Worm (Caenorhabditis elegans): ENCODE data around the gene F01D5.2.

Gene F01D5.2

DNA sequence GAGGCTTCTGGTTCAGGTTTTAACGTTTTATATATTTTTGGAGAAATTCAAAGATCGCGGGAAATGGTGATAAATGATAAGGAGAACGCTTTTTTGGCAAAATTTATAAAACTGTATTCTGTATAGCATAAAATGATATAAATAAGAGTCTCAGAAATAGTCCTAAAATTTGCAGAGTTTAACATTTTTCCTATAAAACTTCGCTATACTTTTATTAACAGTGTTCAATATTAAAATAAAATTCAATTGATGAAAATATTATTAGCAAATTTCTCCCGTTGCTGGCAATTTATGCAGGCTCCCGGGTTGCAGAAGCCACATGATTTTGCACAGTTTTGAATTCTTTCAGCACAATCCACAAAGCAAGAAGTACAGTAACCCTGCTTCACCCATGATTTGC is at the start of gene F01D5.2:
TSS of gene F01D5.2 (minus strand) at position 101 of the 400 bp plus-strand sequence.
- TF ChIP-seq ceh-27 (GFP tag; optimal IDR thresholded peaks at IDR 0.05): no peak
- TF ChIP-seq C06A6.2 (GFP tag; conservative IDR thresholded peaks at IDR 0.05): no peak
- no peak for TF ChIP-seq mes-4 (tag; optimal IDR thresholded peaks at IDR 0.05)

ce11 chrII:14046491-14046890 is 47.6 kb upstream of the F01D5.2 start:
- 0 out of 2 replicates have a peak, but pooled peaks have one; percentile 40 for TF ChIP-seq zfh-2 (GFP tag; conservative IDR thresholded peaks at IDR 0.05)
- TF ChIP-seq let-607 (tag; optimal IDR thresholded peaks at IDR 0.05): no peak

DNA sequence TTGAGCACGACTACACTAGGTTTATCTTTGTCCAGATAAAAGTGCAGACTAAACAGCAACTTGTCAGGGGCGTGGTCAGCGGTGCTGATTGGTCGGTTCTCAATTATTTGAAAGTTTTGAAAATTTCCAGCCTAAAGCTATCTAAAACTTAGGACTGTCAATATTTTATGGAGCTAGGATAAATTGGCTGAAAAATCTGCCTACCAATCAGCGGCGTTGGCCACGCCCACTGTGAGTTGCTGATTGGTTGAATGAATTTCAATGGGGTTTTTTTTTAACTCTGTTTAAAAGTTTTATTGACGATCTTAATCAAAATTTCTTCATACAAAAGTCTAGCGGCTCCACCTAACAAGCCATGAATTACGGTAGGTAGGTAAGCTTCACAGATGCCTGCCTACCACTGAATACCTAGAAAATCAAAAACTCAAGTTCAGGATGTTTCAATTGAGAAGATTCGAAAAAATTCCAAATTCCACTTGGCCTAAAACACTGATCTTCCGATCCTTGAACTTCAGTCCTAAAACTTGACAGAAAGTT is 47.1 kb upstream of the F01D5.2 start:
- no peak for TF ChIP-seq ama-1 (optimal IDR thresholded peaks at IDR 0.05)
- TF ChIP-seq ama-1 (GFP tag; optimal IDR thresholded peaks at IDR 0.05): no peak
- no peak for TF ChIP-seq F52B5.7 (tag; optimal IDR thresholded peaks at IDR 0.05)
- TF ChIP-seq lin-40 (tag; optimal IDR thresholded peaks at IDR 0.05): no peak
- no peak for TF ChIP-seq snpc-3.4 (tag; optimal IDR thresholded peaks at IDR 0.05)
- TF ChIP-seq gei-17 (GFP tag; optimal IDR thresholded peaks at IDR 0.05): no peak
- TF ChIP-seq K12H6.12 (tag; optimal IDR thresholded peaks at IDR 0.05): no peak
- TF ChIP-seq B0261.1 (tag; optimal IDR thresholded peaks at IDR 0.05): no peak
- no peak for TF ChIP-seq hsf-1 (GFP tag; IDR thresholded peaks at IDR 0.05)
- no peak for TF ChIP-seq C17E4.6 (GFP tag; IDR thresholded peaks at IDR 0.05)
- no peak for TF ChIP-seq zfh-2 (GFP tag; conservative IDR thresholded peaks at IDR 0.05)
- TF ChIP-seq egrh-3 (GFP tag; IDR thresholded peaks at IDR 0.05): no peak

ce11 chrII:14045235-14045634 is 46.4 kb upstream of the F01D5.2 start:
- TF ChIP-seq ztf-18 (tag; optimal IDR thresholded peaks at IDR 0.05): no peak
- TF ChIP-seq aptf-3 (GFP tag; IDR thresholded peaks at IDR 0.05): no peak
- no peak for TF ChIP-seq Y56A3A.18 (GFP tag; IDR thresholded peaks at IDR 0.05)
- no peak for TF ChIP-seq B0035.1 (tag; optimal IDR thresholded peaks at IDR 0.05)
- no peak for TF ChIP-seq nhr-179 (tag; optimal IDR thresholded peaks at IDR 0.05)
- no peak for TF ChIP-seq ceh-58 (GFP tag; IDR thresholded peaks at IDR 0.05)
- no peak for TF ChIP-seq ztf-3 (GFP tag; optimal IDR thresholded peaks at IDR 0.05)
- no peak for TF ChIP-seq snpc-4 (GFP tag; optimal IDR thresholded peaks at IDR 0.05)
- TF ChIP-seq snpc-4 (tag; optimal IDR thresholded peaks at IDR 0.05): no peak
- TF ChIP-seq unc-62 (GFP tag; optimal IDR thresholded peaks at IDR 0.05): no peak

DNA sequence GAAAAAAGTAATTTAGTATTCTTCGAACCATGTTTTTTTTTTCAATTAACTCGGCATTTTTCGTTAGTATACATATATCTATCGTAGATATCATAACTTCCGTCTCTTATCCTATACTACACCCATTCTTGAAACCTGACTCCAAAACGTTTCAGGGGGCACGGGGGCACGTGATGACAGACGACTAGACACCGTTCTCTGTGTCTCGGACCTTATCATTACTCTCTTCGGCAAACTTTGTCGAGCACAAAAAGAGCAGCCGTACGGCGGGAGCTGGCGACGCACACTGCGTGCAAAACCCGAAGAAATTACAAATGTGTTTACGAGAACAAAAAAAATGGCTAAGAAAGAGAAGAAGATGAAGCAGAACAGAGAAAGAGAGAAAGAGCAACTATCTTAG is 45.3 kb upstream of the F01D5.2 start:
- TF ChIP-seq T26A5.8 (tag; optimal IDR thresholded peaks at IDR 0.05) (no peak), cebp-1 (GFP tag; IDR thresholded peaks at IDR 0.05) (no peak), cebp-1 (tag; optimal IDR thresholded peaks at IDR 0.05) (peak; percentile 72), let-607 (tag; optimal IDR thresholded peaks at IDR 0.05) (peak in 1 of 2 experiments; percentile 62), mcd-1 (GFP tag; IDR thresholded peaks at IDR 0.05) (peak; percentile 35; the same call in 1 of the 2 replicates), madf-10 (tag; optimal IDR thresholded peaks at IDR 0.05) (peak; percentile 53), atf-7 (tag; optimal IDR thresholded peaks at IDR 0.05) (peak; percentile 61), K12H6.12 (tag; optimal IDR thresholded peaks at IDR 0.05) (peak; percentile 57), B0336.3 (GFP tag; IDR thresholded peaks at IDR 0.05) (peak; percentile 20; the same call in 1 of the 2 replicates), lin-35 (GFP tag; optimal IDR thresholded peaks at IDR 0.05) (peak in 1 of 3 experiments; percentile 26), snpc-1.3 (tag; optimal IDR thresholded peaks at IDR 0.05; ENCODE audit: insufficient read depth) (no peak), ztf-18 (tag; optimal IDR thresholded peaks at IDR 0.05) (peak; percentile 12), ztf-22 (GFP tag; optimal IDR thresholded peaks at IDR 0.05) (peak; percentile 21), dox-1 (GFP tag; IDR thresholded peaks at IDR 0.05) (peak; percentile 54; the same call in 1 of the 2 replicates), snpc-4 (GFP tag; optimal IDR thresholded peaks at IDR 0.05) (peak; percentile 9), snpc-4 (tag; optimal IDR thresholded peaks at IDR 0.05) (peak; percentile 35 to 74 (median 46)), hmg-1.2 (GFP tag; IDR thresholded peaks at IDR 0.05) (peak; percentile 46; the same call in 1 of the 2 replicates), tbp1 (GFP tag; optimal IDR thresholded peaks at IDR 0.05) (peak; percentile 38), aptf-2 (GFP tag; conservative IDR thresholded peaks at IDR 0.05) (no peak), nhr-80 (tag; optimal IDR thresholded peaks at IDR 0.05) (peak; percentile 92), bed-2 (GFP tag; IDR thresholded peaks at IDR 0.05) (no peak), nfyb-1 (GFP tag; IDR thresholded peaks at IDR 0.05) (peak; percentile 24; the same call in 1 of the 2 replicates)

Measured in whole organism, young adult.